Fruit fly (Drosophila melanogaster): ENCODE data around the gene CG7556.

Gene CG7556

DNA sequence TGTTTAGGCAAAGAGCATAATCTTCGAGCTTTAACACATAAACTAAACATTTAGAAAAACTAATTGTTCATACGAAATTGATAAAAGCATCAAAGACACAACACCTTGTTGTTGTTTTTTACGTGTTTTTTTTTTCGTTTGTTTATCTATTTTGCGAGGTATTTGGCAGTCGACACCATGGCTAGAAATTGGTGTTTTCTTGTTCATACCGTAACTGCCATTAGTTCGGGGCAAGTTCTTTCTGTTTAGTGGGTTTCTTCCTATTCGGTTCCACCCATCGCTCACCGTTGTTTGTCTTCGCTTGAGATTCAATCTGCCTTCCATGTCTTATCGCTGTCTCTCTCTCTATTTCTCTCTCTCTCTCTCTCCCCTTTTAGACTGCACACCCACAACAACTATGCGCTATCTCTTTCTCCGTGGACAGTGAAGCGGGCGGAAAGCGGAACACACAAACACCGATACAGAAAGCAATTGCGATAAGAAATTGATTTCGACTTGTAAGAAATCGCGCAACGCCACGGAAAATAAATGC is 33.1 kb downstream of the CG7556 start:
- TF ChIP-seq CG17801 (GFP tag; optimal IDR thresholded peaks at IDR 0.05; ENCODE audit: partially characterized antibody), result no peak

DNA sequence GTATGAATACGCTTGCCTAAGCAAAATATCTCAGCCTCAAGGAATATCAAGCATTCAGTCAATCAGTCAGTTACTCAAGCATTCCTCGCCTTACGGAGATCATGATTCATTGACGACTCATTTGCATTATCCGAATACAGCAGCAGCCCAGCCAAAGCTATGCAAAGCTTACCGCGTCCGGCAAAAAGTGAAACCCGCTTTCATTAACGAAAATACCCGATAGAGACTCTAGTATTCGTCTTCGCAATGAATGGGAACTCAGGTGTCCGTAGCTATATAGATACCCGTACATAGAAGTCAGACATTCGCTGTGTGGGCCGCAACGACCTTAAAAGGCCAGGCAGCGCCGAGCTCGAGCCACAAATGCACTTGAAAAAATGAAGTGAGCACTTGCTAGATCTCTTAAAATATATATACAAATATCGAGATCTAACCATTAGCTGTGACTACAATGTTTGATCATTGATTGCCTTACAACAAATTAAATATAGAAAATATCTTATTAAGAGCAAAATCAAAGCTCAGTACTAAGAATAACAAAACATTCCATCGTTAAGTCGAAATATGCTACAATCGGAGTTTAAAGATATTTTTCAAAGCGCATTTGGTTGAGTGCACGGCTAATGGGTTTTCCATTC is 34.7 kb downstream of the CG7556 start:
- no peak for TF ChIP-seq CG17801 (GFP tag; optimal IDR thresholded peaks at IDR 0.05; ENCODE audit: partially characterized antibody)

DNA sequence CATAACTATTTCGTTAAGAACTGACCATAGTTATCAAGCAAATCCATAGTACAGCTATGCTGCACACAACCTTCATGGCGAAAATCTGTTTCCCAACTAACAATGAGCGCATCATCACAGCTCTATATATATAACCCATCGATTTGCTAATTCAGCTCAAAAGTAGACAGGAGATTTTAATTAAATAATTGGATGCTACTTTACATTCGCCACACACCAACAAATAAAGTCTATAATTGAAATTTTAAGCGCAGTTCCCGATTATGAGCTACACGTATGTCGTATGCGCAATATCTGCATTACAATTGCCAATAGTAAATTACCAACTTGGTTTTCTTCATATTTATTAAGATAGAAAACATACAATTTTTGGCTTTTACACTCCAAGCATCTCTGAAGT is 43.9 kb downstream of the CG7556 start, which contains the start of gene Obp18a:
TSS of gene Obp18a (minus strand) at position 101 of the 400 bp plus-strand sequence.
- no peak for TF ChIP-seq CG17801 (GFP tag; optimal IDR thresholded peaks at IDR 0.05; ENCODE audit: partially characterized antibody)

DNA sequence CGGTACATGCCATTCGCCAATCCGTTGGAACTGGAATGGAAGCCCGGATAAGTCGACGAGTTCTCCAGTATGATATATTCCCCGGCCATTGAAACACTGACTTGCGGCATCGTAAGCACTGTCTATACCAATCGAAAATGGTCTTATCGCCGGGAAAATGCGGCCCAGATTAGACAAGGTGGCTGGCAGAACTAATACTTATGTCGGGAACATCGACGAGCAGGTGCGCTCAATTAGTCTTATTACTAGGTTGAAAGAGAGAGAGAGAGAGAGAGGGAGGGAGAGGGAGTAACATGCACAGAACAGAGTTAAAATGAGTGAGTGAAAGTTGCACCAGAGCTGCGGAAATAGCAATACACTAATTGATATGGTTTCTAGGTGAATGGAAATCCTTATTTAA is 52.4 kb downstream of the CG7556 start, which contains the start of gene tgy:
TSS of gene tgy (minus strand) at position 101 of the 400 bp plus-strand sequence.
- TF ChIP-seq CG17801 (GFP tag; optimal IDR thresholded peaks at IDR 0.05; ENCODE audit: partially characterized antibody), result no peak

All from ovary, adult (tissue).